Worm (Caenorhabditis elegans): ENCODE data around the gene clec-163.
A peak's percentile ranks its signal among the peaks of the same experiment; 100 is the strongest.

clec-163 gene

ce11 chrIII:10759050-10760023 lies 34.8 kb upstream of the clec-163 start, which contains the start of gene tasp-1 (continued):
- TF ChIP-seq ceh-48 (tag; optimal IDR thresholded peaks at IDR 0.05) (peak; percentile 100), F13H6.1 (tag; optimal IDR thresholded peaks at IDR 0.05) (peak; percentile 98), gmeb-2 (tag; optimal IDR thresholded peaks at IDR 0.05) (peak; percentile 91), zip-5 (tag; optimal IDR thresholded peaks at IDR 0.05) (peak; percentile 90), pha-4 (tag; optimal IDR thresholded peaks at IDR 0.05) (no peak), unc-55 (GFP tag; optimal IDR thresholded peaks at IDR 0.05) (peak; percentile 93), pag-3 (tag; optimal IDR thresholded peaks at IDR 0.05; ENCODE audit: borderline replicate concordance) (peak; percentile 95), ceh-14 (tag; optimal IDR thresholded peaks at IDR 0.05) (peak; percentile 99), lin-11 (tag; optimal IDR thresholded peaks at IDR 0.05) (peak; percentile 76), nhr-232 (tag; optimal IDR thresholded peaks at IDR 0.05) (peak; percentile 62), C08G9.2 (tag; optimal IDR thresholded peaks at IDR 0.05) (peak; percentile 98), K09A11.1 (tag; optimal IDR thresholded peaks at IDR 0.05; ENCODE audit: insufficient read depth) (peak; percentile 95), hlh-8 (tag; optimal IDR thresholded peaks at IDR 0.05) (peak; percentile 98), sox-2 (GFP tag; IDR thresholded peaks at IDR 0.05) (peak; percentile 93), pax-1 (tag; optimal IDR thresholded peaks at IDR 0.05) (peak; percentile 88), unc-42 (tag; optimal IDR thresholded peaks at IDR 0.05) (peak; percentile 100), hlh-30 (tag; optimal IDR thresholded peaks at IDR 0.05; ENCODE audit: insufficient read depth) (peak; percentile 100), hlh-13 (GFP tag; optimal IDR thresholded peaks at IDR 0.05) (peak; percentile 90), elt-2 (tag; optimal IDR thresholded peaks at IDR 0.05) (peak; percentile 99), ceh-31 (tag; optimal IDR thresholded peaks at IDR 0.05) (peak; percentile 100), pqm-1 (tag; optimal IDR thresholded peaks at IDR 0.05) (peak; percentile 99), ceh-2 (tag; optimal IDR thresholded peaks at IDR 0.05) (peak; percentile 98), syd-9 (tag; optimal IDR thresholded peaks at IDR 0.05) (peak; percentile 97), ceh-6 (GFP tag; optimal IDR thresholded peaks at IDR 0.05) (peak; percentile 90), pros-1 (tag; optimal IDR thresholded peaks at IDR 0.05) (peak; percentile 100), dve-1 (tag; optimal IDR thresholded peaks at IDR 0.05) (peak; percentile 98), hlh-6 (tag; optimal IDR thresholded peaks at IDR 0.05) (peak; percentile 92), ceh-9 (tag; optimal IDR thresholded peaks at IDR 0.05) (no peak), ceh-45 (GFP tag; IDR thresholded peaks at IDR 0.05) (peak; percentile 93), fax-1 (tag; optimal IDR thresholded peaks at IDR 0.05) (peak; percentile 92), pat-9 (tag; optimal IDR thresholded peaks at IDR 0.05) (peak; percentile 98), ets-4 (tag; optimal IDR thresholded peaks at IDR 0.05) (peak; percentile 99), ztf-16 (tag; optimal IDR thresholded peaks at IDR 0.05) (peak; percentile 100), elt-4 (tag; optimal IDR thresholded peaks at IDR 0.05) (peak; percentile 26), ttx-3 (tag; optimal IDR thresholded peaks at IDR 0.05) (peak; percentile 89), tbx-2 (tag; optimal IDR thresholded peaks at IDR 0.05) (peak; percentile 100), T23F11.4 (GFP tag; optimal IDR thresholded peaks at IDR 0.05) (peak; percentile 95), madf-2 (tag; optimal IDR thresholded peaks at IDR 0.05) (peak; percentile 98), che-1 (tag; optimal IDR thresholded peaks at IDR 0.05) (peak; percentile 83), nhr-11 (tag; optimal IDR thresholded peaks at IDR 0.05) (peak; percentile 89), fkh-10 (GFP tag; optimal IDR thresholded peaks at IDR 0.05) (peak; percentile 94), ceh-18 (tag; optimal IDR thresholded peaks at IDR 0.05) (peak; percentile 100), sdc-2 (tag; optimal IDR thresholded peaks at IDR 0.05) (peak; percentile 90), ref-2 (tag; optimal IDR thresholded peaks at IDR 0.05) (peak; percentile 100), dmd-4 (tag; optimal IDR thresholded peaks at IDR 0.05; ENCODE audit: borderline replicate concordance) (peak; percentile 97), lim-6 (tag; optimal IDR thresholded peaks at IDR 0.05) (peak; percentile 98), ama-1 (optimal IDR thresholded peaks at IDR 0.05) (no peak), C38D4.7 (GFP tag; optimal IDR thresholded peaks at IDR 0.05) (peak; percentile 80), ceh-19 (GFP tag; optimal IDR thresholded peaks at IDR 0.05) (peak; percentile 96)
